Comparison of ENCODE assay signal across 2 fruit fly cellular contexts in the genomic region with DNA sequence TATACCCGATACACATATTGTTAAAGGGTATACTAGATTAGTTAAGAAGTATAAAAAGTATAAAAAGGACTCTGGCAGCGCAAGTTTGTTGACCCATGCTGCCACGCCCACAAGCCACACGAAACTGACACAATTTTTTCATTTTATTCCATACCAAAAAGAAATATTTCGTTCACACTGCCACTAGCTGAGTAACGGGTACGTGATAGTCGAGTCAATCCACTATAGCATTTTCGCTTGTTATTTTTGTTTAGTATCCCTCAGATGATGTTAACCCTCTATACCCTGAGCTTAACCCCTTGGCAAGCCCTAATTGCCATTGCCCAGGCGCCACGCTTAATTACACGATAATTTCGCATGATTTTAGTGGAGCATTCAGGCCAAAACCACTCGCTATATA.
TF ChIP-seq lines count a peak whose summit lies in the region.

No protein-coding gene starts in this region.

- no peak for TF ChIP-seq CTCF in whole organism, embryonic (GFP tag; optimal IDR thresholded peaks at IDR 0.05; lab: Kevin White, UChicago)

TF ChIP-seq in whole organism, embryonic, 481 proteins besides CTCF, POLR2A, EP300 and RAD21:
- TF ChIP-seq CG14860 (GFP tag; IDR thresholded peaks at IDR 0.05; lab: Robert Waterston, UW; ENCODE audit: partially characterized antibody) = 0 out of 3 replicates have a peak, but pooled peaks have one; percentile 24
- TF ChIP-seq Chrac-16 (GFP tag; optimal IDR thresholded peaks at IDR 0.05; lab: Kevin White, UChicago) = no peak
- no peak for TF ChIP-seq CG1832 (GFP tag; optimal IDR thresholded peaks at IDR 0.05; lab: Kevin White, UChicago)
- peak; percentile 57; the same call in 2 of the 3 replicates for TF ChIP-seq HLH4C (GFP tag; IDR thresholded peaks at IDR 0.05; lab: Robert Waterston, UW; ENCODE audit: partially characterized antibody)
- no peak for TF ChIP-seq CG11723 (GFP tag; optimal IDR thresholded peaks at IDR 0.05; lab: Kevin White, UChicago)
- 0 out of 3 replicates have a peak, but pooled peaks have one; percentile 46 for TF ChIP-seq mld (GFP tag; IDR thresholded peaks at IDR 0.05; lab: Robert Waterston, UW; ENCODE audit: partially characterized antibody)
- no peak for TF ChIP-seq tx (GFP tag; optimal IDR thresholded peaks at IDR 0.05; lab: Kevin White, UChicago)
- peak; percentile 15; the same call in 1 of the 2 replicates for TF ChIP-seq inv (GFP tag; IDR thresholded peaks at IDR 0.05; lab: Robert Waterston, UW; ENCODE audit: partially characterized antibody)
- TF ChIP-seq sna (GFP tag; IDR thresholded peaks at IDR 0.05; lab: Robert Waterston, UW; ENCODE audit: partially characterized antibody) = no peak
- no peak for TF ChIP-seq Hr39 (optimal IDR thresholded peaks at IDR 0.05; lab: Kevin White, UChicago)
- TF ChIP-seq fd64A (GFP tag; optimal IDR thresholded peaks at IDR 0.05; lab: Kevin White, UChicago) = no peak
- TF ChIP-seq CG6791 (GFP tag; IDR thresholded peaks at IDR 0.05; lab: Robert Waterston, UW; ENCODE audit: partially characterized antibody) = 0 out of 3 replicates have a peak, but pooled peaks have one; percentile 56
- TF ChIP-seq CG16813 (GFP tag; IDR thresholded peaks at IDR 0.05; lab: Robert Waterston, UW; ENCODE audit: partially characterized antibody) = peak; percentile 52
- 0 out of 3 replicates have a peak, but pooled peaks have one; percentile 31 for TF ChIP-seq vnd (GFP tag; IDR thresholded peaks at IDR 0.05; lab: Robert Waterston, UW; ENCODE audit: partially characterized antibody)
- no peak for TF ChIP-seq CG10267 (tag; optimal IDR thresholded peaks at IDR 0.05; lab: Kevin White, UChicago)

TF ChIP-seq in whole organism, prepupa, 60 proteins besides CTCF, POLR2A, EP300 and RAD21:
- TF ChIP-seq svp (GFP tag; lab: Kevin White, UChicago) (peak; percentile 35), CG3032 (tag; optimal IDR thresholded peaks at IDR 0.05; lab: Kevin White, UChicago) (no peak), Met (GFP tag; optimal IDR thresholded peaks at IDR 0.05; lab: Kevin White, UChicago) (no peak), Ets21C (GFP tag; optimal IDR thresholded peaks at IDR 0.05; lab: Kevin White, UChicago) (no peak), CG1621 (tag; optimal IDR thresholded peaks at IDR 0.05; lab: Kevin White, UChicago) (no peak)
